Worm (Caenorhabditis elegans): Measurements from ENCODE around the gene vha-13.
A peak's percentile ranks its signal among the peaks of the same experiment; 100 is the strongest.

The vha-13 gene

ce11 chrV:14366487-14366962 is 15.0 kb downstream of the vha-13 start (continued):
- TF ChIP-seq nhr-12 (tag; optimal IDR thresholded peaks at IDR 0.05) = no peak
- peak in 1 of 2 experiments; percentile 78 for TF ChIP-seq lsy-2 (tag; optimal IDR thresholded peaks at IDR 0.05)
- TF ChIP-seq mbf-1 (tag; optimal IDR thresholded peaks at IDR 0.05) = no peak
- TF ChIP-seq elt-3 (tag; optimal IDR thresholded peaks at IDR 0.05) = no peak
- TF ChIP-seq alr-1 (tag; optimal IDR thresholded peaks at IDR 0.05) = no peak
- no peak for TF ChIP-seq nhr-237 (tag; optimal IDR thresholded peaks at IDR 0.05)
- TF ChIP-seq peb-1 (tag; optimal IDR thresholded peaks at IDR 0.05) = peak; percentile 69
- no peak for TF ChIP-seq dmd-4 (tag; optimal IDR thresholded peaks at IDR 0.05)
- no peak for TF ChIP-seq nhr-25 (tag; optimal IDR thresholded peaks at IDR 0.05)
- TF ChIP-seq ama-1 (optimal IDR thresholded peaks at IDR 0.05) = no peak
- no peak for TF ChIP-seq nhr-11 (tag; optimal IDR thresholded peaks at IDR 0.05)
- peak; percentile 33 for TF ChIP-seq lin-11 (tag; optimal IDR thresholded peaks at IDR 0.05)
- TF ChIP-seq elt-1 (tag; optimal IDR thresholded peaks at IDR 0.05) = no peak
- TF ChIP-seq ceh-16 (tag; optimal IDR thresholded peaks at IDR 0.05) = no peak
- peak; percentile 76 for TF ChIP-seq fos-1 (tag; optimal IDR thresholded peaks at IDR 0.05)
- no peak for TF ChIP-seq nhr-10 (tag; optimal IDR thresholded peaks at IDR 0.05)
- TF ChIP-seq ztf-11 (tag; optimal IDR thresholded peaks at IDR 0.05) = no peak
- peak; percentile 52 for TF ChIP-seq C34F6.9 (tag; optimal IDR thresholded peaks at IDR 0.05)
- peak; percentile 8 for TF ChIP-seq snpc-4 (tag; optimal IDR thresholded peaks at IDR 0.05)
- peak; percentile 69 for TF ChIP-seq sem-4 (tag; optimal IDR thresholded peaks at IDR 0.05)
- no peak for TF ChIP-seq nhr-129 (tag; optimal IDR thresholded peaks at IDR 0.05)
- peak; percentile 58 for TF ChIP-seq nhr-77 (tag; optimal IDR thresholded peaks at IDR 0.05)
- TF ChIP-seq aly-2 (tag; optimal IDR thresholded peaks at IDR 0.05) = no peak
- peak; percentile 46 for TF ChIP-seq sma-3 (GFP tag; optimal IDR thresholded peaks at IDR 0.05)
- TF ChIP-seq lin-39 (tag; optimal IDR thresholded peaks at IDR 0.05) = no peak
- TF ChIP-seq egl-27 (tag; optimal IDR thresholded peaks at IDR 0.05) = peak; percentile 55

ce11 chrV:14368272-14369052 is 17.0 kb downstream of the vha-13 start:
- TF ChIP-seq nhr-6 (tag; optimal IDR thresholded peaks at IDR 0.05) (no peak), ztf-1 (GFP tag; conservative IDR thresholded peaks at IDR 0.05) (no peak), lsy-2 (tag; optimal IDR thresholded peaks at IDR 0.05) (peak in 1 of 2 experiments; percentile 52), mdl-1 (tag; optimal IDR thresholded peaks at IDR 0.05) (peak; percentile 60 to 69), F13H6.1 (tag; optimal IDR thresholded peaks at IDR 0.05) (no peak), dmd-4 (tag; optimal IDR thresholded peaks at IDR 0.05) (no peak), ztf-11 (tag; optimal IDR thresholded peaks at IDR 0.05) (no peak), sma-9 (GFP tag; optimal IDR thresholded peaks at IDR 0.05) (peak; percentile 90), sma-9 (tag; optimal IDR thresholded peaks at IDR 0.05) (peak; percentile 7), C34F6.9 (tag; optimal IDR thresholded peaks at IDR 0.05) (peak; percentile 20), ceh-16 (tag; optimal IDR thresholded peaks at IDR 0.05) (peak; percentile 30), ceh-82 (tag; optimal IDR thresholded peaks at IDR 0.05) (no peak), sem-4 (tag; optimal IDR thresholded peaks at IDR 0.05) (peak; percentile 84), fos-1 (tag; optimal IDR thresholded peaks at IDR 0.05) (peak; percentile 95), gmeb-1 (tag; optimal IDR thresholded peaks at IDR 0.05) (no peak), nhr-23 (tag; optimal IDR thresholded peaks at IDR 0.05) (no peak), unc-39 (tag; optimal IDR thresholded peaks at IDR 0.05) (no peak), nhr-21 (tag; optimal IDR thresholded peaks at IDR 0.05) (peak; percentile 44), blmp-1 (tag; optimal IDR thresholded peaks at IDR 0.05; ENCODE audit: insufficient read depth) (peak; percentile 96), aly-2 (tag; optimal IDR thresholded peaks at IDR 0.05) (no peak), Y55F3AM.14 (GFP tag; optimal IDR thresholded peaks at IDR 0.05) (peak; percentile 44), egl-27 (tag; optimal IDR thresholded peaks at IDR 0.05) (peak; percentile 52), skn-1 (tag; optimal IDR thresholded peaks at IDR 0.05) (peak; percentile 37)

ce11 chrV:14369412-14369811 is 17.9 kb downstream of the vha-13 start:
- TF ChIP-seq nhr-25 (tag; optimal IDR thresholded peaks at IDR 0.05) = no peak
- no peak for TF ChIP-seq lsy-2 (tag; optimal IDR thresholded peaks at IDR 0.05)
- peak; percentile 63 for TF ChIP-seq crh-2 (tag; optimal IDR thresholded peaks at IDR 0.05)
- TF ChIP-seq zag-1 (tag; optimal IDR thresholded peaks at IDR 0.05) = peak; percentile 4
- no peak for TF ChIP-seq unc-62 (GFP tag; optimal IDR thresholded peaks at IDR 0.05)
- peak; percentile 45 for TF ChIP-seq mab-5 (tag; optimal IDR thresholded peaks at IDR 0.05)
- TF ChIP-seq snpc-4 (tag; optimal IDR thresholded peaks at IDR 0.05) = no peak
